Worm (Caenorhabditis elegans) whole organism, mixed stage, embryonic: Measurements from ENCODE around the gene pho-10.

Experiments used
- M03D4.4 ChIP-seq: sonication (generic microtip); optimal IDR thresholded peaks from 2 replicates; lab custom pipeline; 2017; ENCODE audit warnings: mild to moderate bottlenecking, missing genetic modification characterization, missing compliant biosample characterization
- blmp-1 ChIP-seq: fragments of 150-350 bp; optimal IDR thresholded peaks from 2 replicates; lab custom pipeline; 2014; ENCODE audit warnings: missing biosample characterization, missing genetic modification characterization
- ceh-39 ChIP-seq: fragments of 150-350 bp; optimal IDR thresholded peaks from 2 replicates; lab custom pipeline; 2014; ENCODE audit warnings: missing biosample characterization, missing genetic modification characterization
- ces-1 ChIP-seq: fragments of 150-350 bp; optimal IDR thresholded peaks from 2 replicates; lab custom pipeline; 2014; ENCODE audit warnings: missing biosample characterization, missing genetic modification reagents, missing genetic modification characterization
- drap-1 ChIP-seq: fragments of 200-800 bp; sonication (Bioruptor generic); optimal IDR thresholded peaks from 3 replicates; lab custom pipeline; 2018; ENCODE audit warnings: mild to moderate bottlenecking, missing genetic modification characterization, missing compliant biosample characterization
- ham-2 ChIP-seq: fragments of 200-800 bp; sonication (Bioruptor generic); optimal IDR thresholded peaks from 2 replicates; lab custom pipeline; 2018; ENCODE audit warnings: mild to moderate bottlenecking, missing genetic modification characterization, missing compliant biosample characterization
- mep-1 ChIP-seq: fragments of 150-350 bp; optimal IDR thresholded peaks from 2 replicates; lab custom pipeline; 2017; ENCODE audit warnings: missing biosample characterization, missing genetic modification reagents, missing genetic modification characterization, inconsistent platforms
- nhr-12 ChIP-seq: fragments of 150-350 bp; optimal IDR thresholded peaks from 2 replicates; lab custom pipeline; 2014; ENCODE audit warnings: missing biosample characterization, missing genetic modification characterization
- pha-4 ChIP-seq: fragments of 150-350 bp; optimal IDR thresholded peaks from 2 replicates; lab custom pipeline; 2018; ENCODE audit warnings: missing biosample characterization, missing genetic modification reagents, missing genetic modification characterization
- unc-39 ChIP-seq: fragments of 150-350 bp; optimal IDR thresholded peaks from 2 replicates; lab custom pipeline; 2014; ENCODE audit warnings: missing biosample characterization, missing genetic modification characterization
- unc-62 ChIP-seq: fragments of 150-350 bp; optimal IDR thresholded peaks from 2 replicates; lab custom pipeline; 2014; ENCODE audit warnings: missing biosample characterization, missing genetic modification reagents, missing genetic modification characterization

DNA sequence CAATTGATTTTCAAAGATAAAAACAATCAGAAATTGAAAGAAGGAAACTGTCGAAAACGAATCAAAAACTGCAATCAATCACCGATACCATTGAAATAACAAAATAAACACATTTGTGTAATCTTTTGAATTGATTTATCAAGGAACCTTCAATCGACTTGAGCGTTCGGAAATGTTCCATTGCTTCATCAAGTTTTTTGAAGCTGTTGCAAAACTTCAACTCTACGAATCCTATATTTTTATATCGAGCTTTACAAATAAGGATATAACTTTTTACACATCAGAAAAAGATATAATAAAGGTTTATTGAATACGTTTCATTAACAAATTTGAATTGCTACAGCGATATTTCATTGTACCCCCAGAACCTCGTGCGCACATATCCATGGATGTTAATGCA is 47.4 kb downstream of the pho-10 start, which contains the start of gene chil-8:
- TF ChIP-seq nhr-12 (tag; lab: Kevin White, UChicago) (no peak), unc-39 (tag; lab: Kevin White, UChicago) (no peak), unc-62 (GFP tag; lab: Kevin White, UChicago) (no peak), ceh-39 (tag; lab: Kevin White, UChicago) (no peak), blmp-1 (tag; lab: Kevin White, UChicago) (no peak), pha-4 (tag; lab: Kevin White, UChicago) (no peak), M03D4.4 (no peak), drap-1 (GFP tag; lab: Kevin White, UChicago) (no peak), mep-1 (no peak), ham-2 (GFP tag; lab: Kevin White, UChicago) (no peak), ces-1 (GFP tag; lab: Kevin White, UChicago) (no peak)
